Worm (Caenorhabditis elegans) whole organism, L4/young adult: ENCODE results near the gene F45D3.2.

Experiments used
- W03F9.2 ChIP-seq: fragments of 150-350 bp; optimal IDR thresholded peaks from 2 replicates; lab custom pipeline; 2014; ENCODE audit warnings: missing biosample characterization, missing genetic modification characterization
- him-1 ChIP-seq: sonication (generic microtip); optimal IDR thresholded peaks from 2 replicates; lab custom pipeline; 2016; ENCODE audit warnings: missing genotype, missing genetic modification reagents, missing genetic modification characterization, missing compliant biosample characterization

DNA sequence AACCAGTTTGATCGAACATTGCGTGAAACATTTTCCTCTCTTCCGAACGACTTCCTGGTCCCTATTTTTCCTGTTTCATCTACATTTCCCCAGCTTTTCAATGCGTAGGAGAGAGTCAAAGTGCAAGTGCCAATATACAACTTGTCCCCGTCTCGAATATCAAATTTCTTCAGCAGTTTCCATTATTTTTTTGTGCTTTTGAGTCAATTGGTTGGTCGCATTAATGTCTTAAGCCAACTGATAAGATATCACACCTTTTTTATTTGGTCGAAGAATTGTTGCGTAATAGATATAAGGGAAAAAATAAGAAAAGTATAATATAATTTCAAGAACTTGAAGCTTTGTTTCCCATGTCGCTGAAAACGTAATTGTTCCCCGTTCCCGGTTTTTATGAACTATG is 8.5 kb upstream of the F45D3.2 start:
- TF ChIP-seq W03F9.2 (tag; lab: Kevin White, UChicago) (no peak), him-1 (tag; lab: Kevin White, UChicago) (no peak)
